Fruit fly (Drosophila melanogaster) whole organism, embryonic: ENCODE results near the gene Pvf1.

ENCODE experiments used
- CG10274 ChIP-seq: fragments of 200-800 bp; sonication (Bioruptor generic); optimal IDR thresholded peaks from 3 replicates; lab custom pipeline; 2017; ENCODE audit warnings: missing biosample characterization, mild to moderate bottlenecking, missing genetic modification characterization
- CG10431 ChIP-seq: fragments of 200-800 bp; sonication (Bioruptor generic); optimal IDR thresholded peaks from 3 replicates; lab custom pipeline; 2018; ENCODE audit warnings: missing biosample characterization, mild to moderate bottlenecking, missing genetic modification characterization
- CG11723 ChIP-seq: fragments of 200-800 bp; sonication (Bioruptor generic); optimal IDR thresholded peaks from 2 replicates; lab custom pipeline; 2017; ENCODE audit warnings: missing biosample characterization, mild to moderate bottlenecking, missing genetic modification characterization
- CG13775 ChIP-seq: fragments of 200-800 bp; sonication (Bioruptor generic); optimal IDR thresholded peaks from 3 replicates; lab custom pipeline; 2017; ENCODE audit warnings: missing biosample characterization, mild to moderate bottlenecking, missing genetic modification characterization
- CG14050 ChIP-seq: fragments of 200-800 bp; sonication (Bioruptor generic); IDR thresholded peaks from 3 replicates; pipeline ENCODE4 v1.3.6; 2022; ENCODE audit warnings: missing biosample characterization, missing genetic modification characterization
- CG2712 ChIP-seq: fragments of 200-800 bp; optimal IDR thresholded peaks from 3 replicates; lab custom pipeline; 2019; ENCODE audit warnings: missing biosample characterization, mild to moderate bottlenecking, missing genetic modification characterization, moderate library complexity
- CG2889 ChIP-seq: fragments of 200-800 bp; sonication (Bioruptor generic); IDR thresholded peaks from 3 replicates; pipeline ENCODE4 v1.3.6; 2022; ENCODE audit warnings: missing biosample characterization, missing genetic modification characterization
- CG4360 ChIP-seq: fragments of 200-800 bp; sonication (Bioruptor generic); IDR thresholded peaks from 2 replicates; pipeline ENCODE4 v1.3.6; 2022; ENCODE audit warnings: missing biosample characterization, missing genetic modification characterization
- CG4854 ChIP-seq: fragments of 200-800 bp; sonication (Bioruptor generic); optimal IDR thresholded peaks from 2 replicates; lab custom pipeline; 2016; ENCODE audit warnings: missing biosample characterization, missing genetic modification characterization, inconsistent platforms
- CG7556 ChIP-seq: fragments of 200-800 bp; sonication (Bioruptor generic); optimal IDR thresholded peaks from 2 replicates; lab custom pipeline; 2017; ENCODE audit warnings: missing biosample characterization, mild to moderate bottlenecking, missing genetic modification characterization
- CG8290 ChIP-seq, 3 experiments: fragments of 200-800 bp; sonication (Bioruptor generic); optimal IDR thresholded peaks; 2 replicates each; lab custom pipeline; 2016 to 2019; ENCODE audit warnings: missing biosample characterization in 3 of 3, missing genetic modification characterization in 3 of 3, mild to moderate bottlenecking in 2 of 3, moderate library complexity in 1 of 3
- CG8924 ChIP-seq: fragments of 200-800 bp; optimal IDR thresholded peaks from 3 replicates; lab custom pipeline; 2019; ENCODE audit warnings: missing biosample characterization, mild to moderate bottlenecking, missing genetic modification characterization, moderate library complexity
- CG9932 ChIP-seq: fragments of 200-800 bp; sonication (Bioruptor generic); IDR thresholded peaks from 2 replicates; pipeline ENCODE4 v1.3.6; 2022; ENCODE audit warnings: missing biosample characterization, missing genetic modification characterization
- CoRest ChIP-seq: fragments of 200-800 bp; sonication (Bioruptor generic); optimal IDR thresholded peaks from 3 replicates; lab custom pipeline; 2018; ENCODE audit warnings: missing biosample characterization, mild to moderate bottlenecking, missing genetic modification characterization, moderate library complexity
- Deaf1 ChIP-seq: fragments of 200-800 bp; optimal IDR thresholded peaks from 3 replicates; lab custom pipeline; 2019; ENCODE audit warnings: missing biosample characterization, mild to moderate bottlenecking, missing genetic modification characterization, moderate library complexity
- Dp ChIP-seq: fragments of 200-800 bp; sonication (Bioruptor generic); optimal IDR thresholded peaks from 2 replicates; lab custom pipeline; 2018; ENCODE audit warnings: missing biosample characterization, mild to moderate bottlenecking, missing genetic modification characterization, moderate library complexity
- Fer3 ChIP-seq: fragments of 200-800 bp; sonication (Bioruptor generic); optimal IDR thresholded peaks from 2 replicates; lab custom pipeline; 2018; ENCODE audit warnings: missing biosample characterization, mild to moderate bottlenecking, missing genetic modification characterization, moderate library complexity
- Gsc ChIP-seq: fragments of 200-800 bp; sonication (Bioruptor generic); IDR thresholded peaks from 2 replicates; pipeline ENCODE4 v1.3.6; 2022; ENCODE audit warnings: missing biosample characterization, missing genetic modification characterization
- HLH54F ChIP-seq: fragments of 200-800 bp; sonication (Bioruptor generic); optimal IDR thresholded peaks from 3 replicates; lab custom pipeline; 2016; ENCODE audit warnings: missing biosample characterization, missing genetic modification characterization
- Hand ChIP-seq: fragments of 200-800 bp; sonication (Bioruptor generic); optimal IDR thresholded peaks from 2 replicates; lab custom pipeline; 2017; ENCODE audit warnings: mild to moderate bottlenecking, missing biosample characterization, missing genetic modification reagents, missing genetic modification characterization
- Hr3 ChIP-seq: fragments of 200-800 bp; sonication (Bioruptor generic); optimal IDR thresholded peaks from 3 replicates; lab custom pipeline; 2016; ENCODE audit warnings: missing biosample characterization, missing genetic modification characterization
- Oaz ChIP-seq: fragments of 200-800 bp; sonication (Bioruptor generic); IDR thresholded peaks from 2 replicates; pipeline ENCODE4 v1.3.6; 2022; ENCODE audit warnings: missing biosample characterization, missing genetic modification characterization
- Ravus ChIP-seq: fragments of 200-800 bp; sonication (Bioruptor generic); IDR thresholded peaks from 2 replicates; pipeline ENCODE4 v1.3.6; 2022; ENCODE audit warnings: missing biosample characterization, missing genetic modification characterization
- Taf1 ChIP-seq: fragments of 200-800 bp; sonication (Bioruptor generic); IDR thresholded peaks from 2 replicates; pipeline ENCODE4 v1.3.6; 2022; ENCODE audit warnings: missing biosample characterization, missing genetic modification characterization
- amos ChIP-seq: fragments of 200-800 bp; sonication (Bioruptor generic); IDR thresholded peaks from 2 replicates; pipeline ENCODE4 v1.3.6; 2022; ENCODE audit warnings: missing biosample characterization, missing genetic modification characterization; ENCODE audit not compliant: partially characterized antibody
- ap ChIP-seq: fragments of 200-800 bp; sonication (Bioruptor generic); IDR thresholded peaks from 2 replicates; pipeline ENCODE4 v1.3.6; 2022; ENCODE audit warnings: missing biosample characterization, missing genetic modification characterization
- caup ChIP-seq: fragments of 200-800 bp; sonication (Bioruptor generic); optimal IDR thresholded peaks from 3 replicates; lab custom pipeline; 2017; ENCODE audit warnings: missing biosample characterization, mild to moderate bottlenecking, missing genetic modification characterization, moderate library complexity; ENCODE audit not compliant: severe bottlenecking
- croc ChIP-seq: fragments of 200-800 bp; sonication (Bioruptor generic); conservative IDR thresholded peaks from 3 replicates; pipeline ENCODE4 v1.3.6; 2022; ENCODE audit warnings: missing biosample characterization, missing genetic modification characterization
- dimm ChIP-seq: fragments of 200-800 bp; sonication (Bioruptor generic); IDR thresholded peaks from 2 replicates; pipeline ENCODE4 v1.3.6; 2022; ENCODE audit warnings: missing biosample characterization, missing genetic modification characterization
- emc ChIP-seq: fragments of 200-800 bp; sonication (Bioruptor generic); optimal IDR thresholded peaks from 2 replicates; lab custom pipeline; 2016; ENCODE audit warnings: missing biosample characterization, missing genetic modification characterization
- fd64A ChIP-seq: fragments of 200-800 bp; sonication (Bioruptor generic); optimal IDR thresholded peaks from 3 replicates; lab custom pipeline; 2018; ENCODE audit warnings: missing biosample characterization, mild to moderate bottlenecking, missing genetic modification characterization
- gfzf ChIP-seq: fragments of 200-800 bp; sonication (Bioruptor generic); optimal IDR thresholded peaks from 2 replicates; lab custom pipeline; 2016; ENCODE audit warnings: missing biosample characterization, mild to moderate bottlenecking, missing genetic modification characterization, moderate library complexity
- hkb ChIP-seq, 2 experiments: fragments of 200-800 bp in 1 of 2; fragments of >200 bp in 1 of 2; sonication (Bioruptor generic) in 1 of 2; IDR thresholded peaks in 1 of 2; optimal IDR thresholded peaks in 1 of 2; 2 replicates each; pipeline versions ENCODE4 v1.3.6 to Lab custom; 2017 to 2022; ENCODE audit warnings: missing biosample characterization in 1 of 2, missing genetic modification characterization in 1 of 2
- insv ChIP-seq, 2 experiments: fragments of 200-800 bp; sonication (Bioruptor generic); optimal IDR thresholded peaks; 3 replicates each; lab custom pipeline; 2016 to 2018; ENCODE audit warnings: missing biosample characterization in 2 of 2, missing genetic modification characterization in 2 of 2
- inv ChIP-seq: fragments of 200-800 bp; sonication (Bioruptor generic); IDR thresholded peaks from 2 replicates; pipeline ENCODE4 v1.3.6; 2022; ENCODE audit warnings: missing biosample characterization, missing genetic modification characterization; ENCODE audit not compliant: partially characterized antibody
- jigr1 ChIP-seq: fragments of 200-800 bp; sonication (Bioruptor generic); IDR thresholded peaks from 3 replicates; pipeline ENCODE4 v1.3.6; 2022; ENCODE audit warnings: missing biosample characterization, missing genetic modification characterization
- kah ChIP-seq: fragments of 200-800 bp; sonication (Bioruptor generic); optimal IDR thresholded peaks from 2 replicates; lab custom pipeline; 2018; ENCODE audit warnings: missing biosample characterization, mild to moderate bottlenecking, missing genetic modification characterization
- knrl ChIP-seq: fragments of 200-800 bp; sonication (Bioruptor generic); IDR thresholded peaks from 3 replicates; pipeline ENCODE4 v1.3.6; 2022; ENCODE audit warnings: missing biosample characterization, missing genetic modification characterization; ENCODE audit not compliant: partially characterized antibody
- oc ChIP-seq: fragments of 200-800 bp; sonication (Bioruptor generic); optimal IDR thresholded peaks from 2 replicates; lab custom pipeline; 2018; ENCODE audit warnings: missing biosample characterization, mild to moderate bottlenecking, missing genetic modification characterization, moderate library complexity
- pfk ChIP-seq: fragments of 200-800 bp; sonication (Bioruptor generic); optimal IDR thresholded peaks from 2 replicates; lab custom pipeline; 2018; ENCODE audit warnings: missing biosample characterization, mild to moderate bottlenecking, missing genetic modification characterization, moderate library complexity
- pnt ChIP-seq: fragments of 200-800 bp; sonication (Bioruptor generic); optimal IDR thresholded peaks from 3 replicates; lab custom pipeline; 2016; ENCODE audit warnings: missing biosample characterization, missing genetic modification characterization
- salm ChIP-seq: fragments of 200-800 bp; sonication (Bioruptor generic); optimal IDR thresholded peaks from 2 replicates; lab custom pipeline; 2018; ENCODE audit warnings: missing biosample characterization, mild to moderate bottlenecking, missing genetic modification characterization
- sd ChIP-seq: fragments of 200-800 bp; sonication (Bioruptor generic); optimal IDR thresholded peaks from 3 replicates; lab custom pipeline; 2018; ENCODE audit warnings: missing biosample characterization, mild to moderate bottlenecking, missing genetic modification characterization, moderate library complexity
- sens ChIP-seq: fragments of 200-800 bp; sonication (Bioruptor generic); peaks from one replicate; lab custom pipeline; 2016; ENCODE audit warnings: missing biosample characterization, missing genetic modification characterization
- sr ChIP-seq: fragments of 200-800 bp; sonication (Bioruptor generic); IDR thresholded peaks from 3 replicates; pipeline ENCODE4 v1.3.6; 2022; ENCODE audit warnings: missing biosample characterization, missing genetic modification characterization
- unc-4 ChIP-seq: fragments of 200-800 bp; sonication (Bioruptor generic); IDR thresholded peaks from 2 replicates; pipeline ENCODE4 v1.3.6; 2022; ENCODE audit warnings: missing biosample characterization, missing genetic modification characterization; ENCODE audit not compliant: partially characterized antibody
- wek ChIP-seq: fragments of 200-800 bp; sonication (Bioruptor generic); optimal IDR thresholded peaks from 3 replicates; lab custom pipeline; 2018; ENCODE audit warnings: missing biosample characterization, mild to moderate bottlenecking, missing genetic modification characterization, moderate library complexity

The Pvf1 gene

dm6 chrX:18843229-18844033 is 10.9 kb downstream of the Pvf1 start, which contains the start of gene htk (continued):
- TF ChIP-seq CG8924, result peak; percentile 11
- TF ChIP-seq CG7556 (GFP tag; lab: Kevin White, UChicago), result peak; percentile 21
- 0 out of 2 replicates have a peak, but pooled peaks have one; percentile 7 for TF ChIP-seq ap (GFP tag; lab: Robert Waterston, UW)
- peak; percentile 44 for TF ChIP-seq gfzf (GFP tag; lab: Kevin White, UChicago)
- TF ChIP-seq insv (GFP tag; optimal IDR thresholded peaks at IDR 0.05; lab: Kevin White, UChicago), result peak in 1 of 2 experiments; percentile 71
- peak; percentile 87 for TF ChIP-seq knrl (GFP tag; lab: Robert Waterston, UW)
- no peak for TF ChIP-seq salm (tag; lab: Kevin White, UChicago)
- TF ChIP-seq CG10274 (GFP tag; lab: Kevin White, UChicago), result no peak
- no peak for TF ChIP-seq Hand (GFP tag; lab: Kevin White, UChicago)
- peak; percentile 86 for TF ChIP-seq CG9932 (GFP tag; lab: Robert Waterston, UW)
- peak; percentile 52 for TF ChIP-seq emc (GFP tag; lab: Kevin White, UChicago)
- TF ChIP-seq unc-4 (GFP tag; lab: Robert Waterston, UW), result peak; percentile 93
- TF ChIP-seq CG2889 (GFP tag; lab: Robert Waterston, UW), result no peak
- no peak for TF ChIP-seq Ravus
- peak; percentile 97 for TF ChIP-seq amos (GFP tag; lab: Robert Waterston, UW)
- TF ChIP-seq caup (GFP tag; lab: Kevin White, UChicago), result peak; percentile 58
- TF ChIP-seq CG2712 (tag; lab: Kevin White, UChicago), result peak; percentile 62
- peak; percentile 87 for TF ChIP-seq CG8290 (GFP tag; optimal IDR thresholded peaks at IDR 0.05; lab: Kevin White, UChicago)
- TF ChIP-seq CG8290 (tag; optimal IDR thresholded peaks at IDR 0.05; lab: Kevin White, UChicago), result peak; percentile 52 to 88
- peak; percentile 39 for TF ChIP-seq sd
- peak; percentile 59 for TF ChIP-seq Deaf1 (tag; lab: Kevin White, UChicago)
- TF ChIP-seq Oaz (GFP tag; lab: Robert Waterston, UW), result peak; percentile 46
- TF ChIP-seq croc (GFP tag; lab: Robert Waterston, UW), result 0 out of 3 replicates have a peak, but pooled peaks have one; percentile 14
- peak; percentile 81 for TF ChIP-seq sens (GFP tag; lab: Kevin White, UChicago)
- TF ChIP-seq pfk (GFP tag; lab: Kevin White, UChicago), result peak; percentile 31
- no peak for TF ChIP-seq fd64A (GFP tag; lab: Kevin White, UChicago)
- TF ChIP-seq CG11723 (GFP tag; lab: Kevin White, UChicago), result peak; percentile 6
- no peak for TF ChIP-seq jigr1 (GFP tag; lab: Robert Waterston, UW)
- no peak for TF ChIP-seq kah
- TF ChIP-seq Dp, result peak; percentile 59
- peak; percentile 63 for TF ChIP-seq Fer3 (tag; lab: Kevin White, UChicago)
- no peak for TF ChIP-seq wek (GFP tag; lab: Kevin White, UChicago)
- TF ChIP-seq pnt, result peak; percentile 78
- TF ChIP-seq dimm (GFP tag; lab: Robert Waterston, UW), result 0 out of 2 replicates have a peak, but pooled peaks have one; percentile 15
- TF ChIP-seq Gsc, result no peak
- peak; percentile 53 for TF ChIP-seq oc (tag; lab: Kevin White, UChicago)
- TF ChIP-seq CG4854 (GFP tag; lab: Kevin White, UChicago), result peak; percentile 18
- TF ChIP-seq HLH54F (GFP tag; lab: Kevin White, UChicago), result peak; percentile 65
- TF ChIP-seq sr, result 0 out of 3 replicates have a peak, but pooled peaks have one; percentile 2
- TF ChIP-seq CoRest (tag; lab: Kevin White, UChicago), result peak; percentile 63
- peak; percentile 40 for TF ChIP-seq CG13775 (GFP tag; lab: Kevin White, UChicago)
- no peak for TF ChIP-seq hkb (optimal IDR thresholded peaks at IDR 0.05; lab: Kevin White, UChicago)
- TF ChIP-seq hkb (GFP tag; IDR thresholded peaks at IDR 0.05; lab: Robert Waterston, UW), result peak; percentile 62
- peak; percentile 55 for TF ChIP-seq Hr3
- TF ChIP-seq CG4360 (GFP tag; lab: Robert Waterston, UW), result no peak
- TF ChIP-seq CG14050, result no peak
- no peak for TF ChIP-seq CG10431 (GFP tag; lab: Kevin White, UChicago)
- peak; percentile 86 for TF ChIP-seq inv (GFP tag; lab: Robert Waterston, UW)
- peak; percentile 32; the same call in 1 of the 2 replicates for TF ChIP-seq Taf1 (GFP tag; lab: Robert Waterston, UW)
